Worm (Caenorhabditis elegans) whole organism, mixed stage, embryonic: ENCODE results near the gene K11H12.1.

Source experiments
- M03D4.4 ChIP-seq: sonication (generic microtip); optimal IDR thresholded peaks from 2 replicates; lab custom pipeline; 2017; ENCODE audit warnings: mild to moderate bottlenecking, missing genetic modification characterization, missing compliant biosample characterization
- bed-3 ChIP-seq: fragments of 200-800 bp; sonication (Bioruptor generic); optimal IDR thresholded peaks from 3 replicates; lab custom pipeline; 2018; ENCODE audit warnings: mild to moderate bottlenecking, missing genetic modification characterization, moderate library complexity, missing compliant biosample characterization
- blmp-1 ChIP-seq: fragments of 150-350 bp; optimal IDR thresholded peaks from 2 replicates; lab custom pipeline; 2014; ENCODE audit warnings: missing biosample characterization, missing genetic modification characterization
- ceh-39 ChIP-seq: fragments of 150-350 bp; optimal IDR thresholded peaks from 2 replicates; lab custom pipeline; 2014; ENCODE audit warnings: missing biosample characterization, missing genetic modification characterization
- ceh-43 ChIP-seq: fragments of 200-800 bp; sonication (Bioruptor generic); optimal IDR thresholded peaks from 2 replicates; lab custom pipeline; 2018; ENCODE audit warnings: mild to moderate bottlenecking, missing genetic modification characterization, moderate library complexity, missing compliant biosample characterization
- cnd-1 ChIP-seq: fragments of 200-800 bp; sonication (Bioruptor generic); optimal IDR thresholded peaks from 2 replicates; lab custom pipeline; 2018; ENCODE audit warnings: mild to moderate bottlenecking, missing genetic modification characterization, missing compliant biosample characterization
- drap-1 ChIP-seq: fragments of 200-800 bp; sonication (Bioruptor generic); optimal IDR thresholded peaks from 3 replicates; lab custom pipeline; 2018; ENCODE audit warnings: mild to moderate bottlenecking, missing genetic modification characterization, missing compliant biosample characterization
- elt-1 ChIP-seq: sonication (generic microtip); optimal IDR thresholded peaks from 2 replicates; lab custom pipeline; 2017; ENCODE audit warnings: missing genetic modification characterization, mild to moderate bottlenecking, missing compliant biosample characterization, antibody characterized with exemption, moderate library complexity, borderline replicate concordance; ENCODE audit not compliant: insufficient read depth
- elt-3 ChIP-seq: fragments of 150-350 bp; optimal IDR thresholded peaks from 2 replicates; lab custom pipeline; 2014; ENCODE audit warnings: missing biosample characterization, missing genetic modification characterization
- flh-1 ChIP-seq: fragments of 200-800 bp; sonication (Bioruptor generic); optimal IDR thresholded peaks from 2 replicates; lab custom pipeline; 2018; ENCODE audit warnings: mild to moderate bottlenecking, missing genetic modification characterization, moderate library complexity, missing compliant biosample characterization
- ham-2 ChIP-seq: fragments of 200-800 bp; sonication (Bioruptor generic); optimal IDR thresholded peaks from 2 replicates; lab custom pipeline; 2018; ENCODE audit warnings: mild to moderate bottlenecking, missing genetic modification characterization, missing compliant biosample characterization
- hlh-1 ChIP-seq: fragments of 150-350 bp; optimal IDR thresholded peaks from 2 replicates; lab custom pipeline; 2014; ENCODE audit warnings: missing biosample characterization, missing genetic modification reagents, missing genetic modification characterization
- lin-13 ChIP-seq: fragments of 150-350 bp; optimal IDR thresholded peaks from 2 replicates; lab custom pipeline; 2014; ENCODE audit warnings: missing biosample characterization, missing genetic modification characterization
- lsy-2 ChIP-seq: fragments of 150-350 bp; optimal IDR thresholded peaks from 2 replicates; lab custom pipeline; 2014; ENCODE audit warnings: missing biosample characterization, missing genetic modification characterization
- mab-5 ChIP-seq: fragments of 150-350 bp; optimal IDR thresholded peaks from 2 replicates; lab custom pipeline; 2014; ENCODE audit warnings: missing biosample characterization, missing genetic modification characterization
- mep-1 ChIP-seq: fragments of 150-350 bp; optimal IDR thresholded peaks from 2 replicates; lab custom pipeline; 2017; ENCODE audit warnings: missing biosample characterization, missing genetic modification reagents, missing genetic modification characterization, inconsistent platforms
- mls-2 ChIP-seq: sonication (generic microtip); optimal IDR thresholded peaks from 2 replicates; lab custom pipeline; 2016; ENCODE audit warnings: mild to moderate bottlenecking, missing genetic modification characterization, moderate library complexity, missing compliant biosample characterization
- nhr-12 ChIP-seq: fragments of 150-350 bp; optimal IDR thresholded peaks from 2 replicates; lab custom pipeline; 2014; ENCODE audit warnings: missing biosample characterization, missing genetic modification characterization
- nhr-2 ChIP-seq: fragments of 150-350 bp; optimal IDR thresholded peaks from 2 replicates; lab custom pipeline; 2014; ENCODE audit warnings: missing biosample characterization, missing genetic modification characterization
- nhr-237 ChIP-seq: fragments of 150-350 bp; optimal IDR thresholded peaks from 2 replicates; lab custom pipeline; 2014; ENCODE audit warnings: missing biosample characterization, missing genetic modification characterization
- nhr-28 ChIP-seq: fragments of 150-350 bp; optimal IDR thresholded peaks from 2 replicates; lab custom pipeline; 2014; ENCODE audit warnings: missing biosample characterization, missing genetic modification characterization
- nhr-76 ChIP-seq: sonication (generic microtip); optimal IDR thresholded peaks from 2 replicates; lab custom pipeline; 2017; ENCODE audit warnings: missing biosample characterization, missing genetic modification characterization
- pha-4 ChIP-seq: fragments of 150-350 bp; optimal IDR thresholded peaks from 2 replicates; lab custom pipeline; 2018; ENCODE audit warnings: missing biosample characterization, missing genetic modification reagents, missing genetic modification characterization
- sem-2 ChIP-seq: fragments of 200-800 bp; sonication (Bioruptor generic); optimal IDR thresholded peaks from 2 replicates; lab custom pipeline; 2018; ENCODE audit warnings: mild to moderate bottlenecking, missing genetic modification characterization, missing compliant biosample characterization
- snpc-4 ChIP-seq: fragments of 150-350 bp; optimal IDR thresholded peaks from 2 replicates; lab custom pipeline; 2014; ENCODE audit warnings: missing biosample characterization, missing genetic modification characterization
- sptf-1 ChIP-seq: sonication (generic microtip); optimal IDR thresholded peaks from 2 replicates; lab custom pipeline; 2017; ENCODE audit warnings: mild to moderate bottlenecking, missing genetic modification characterization, moderate library complexity, missing compliant biosample characterization
- tbx-8 ChIP-seq: fragments of 200-800 bp; sonication (Bioruptor generic); optimal IDR thresholded peaks from 2 replicates; lab custom pipeline; 2018; ENCODE audit warnings: mild to moderate bottlenecking, missing genetic modification characterization, moderate library complexity, missing compliant biosample characterization
- unc-120 ChIP-seq: sonication (generic microtip); optimal IDR thresholded peaks from 2 replicates; lab custom pipeline; 2017; ENCODE audit warnings: missing genetic modification characterization, missing compliant biosample characterization; ENCODE audit not compliant: poor library complexity, severe bottlenecking
- unc-39 ChIP-seq: fragments of 150-350 bp; optimal IDR thresholded peaks from 2 replicates; lab custom pipeline; 2014; ENCODE audit warnings: missing biosample characterization, missing genetic modification characterization
- unc-62 ChIP-seq: fragments of 150-350 bp; optimal IDR thresholded peaks from 2 replicates; lab custom pipeline; 2014; ENCODE audit warnings: missing biosample characterization, missing genetic modification reagents, missing genetic modification characterization
- zip-8 ChIP-seq: fragments of 150-350 bp; optimal IDR thresholded peaks from 2 replicates; lab custom pipeline; 2014; ENCODE audit warnings: missing biosample characterization, missing genetic modification characterization
- ztf-11 ChIP-seq: fragments of 150-350 bp; optimal IDR thresholded peaks from 2 replicates; lab custom pipeline; 2014; ENCODE audit warnings: missing biosample characterization, missing genetic modification characterization

The K11H12.1 gene

DNA sequence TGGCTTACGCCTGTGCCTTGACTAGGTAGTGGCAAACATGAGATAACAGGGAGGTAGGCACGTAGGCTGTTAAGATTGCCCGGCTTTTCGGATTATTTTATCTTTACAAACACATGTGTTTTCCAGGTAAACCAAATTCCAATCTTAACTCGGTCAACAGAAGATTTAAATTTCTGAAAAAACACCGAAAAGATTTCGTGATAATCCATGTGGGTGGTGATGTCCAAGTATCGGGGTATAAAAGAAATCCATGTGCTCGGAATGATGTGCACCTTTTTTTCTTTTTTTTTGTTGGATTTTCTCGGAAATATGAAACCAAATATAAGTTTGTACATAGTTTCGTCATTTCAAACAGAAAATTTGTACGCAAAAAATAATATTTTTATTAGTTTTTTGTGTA is 9.7 kb downstream of the K11H12.1 start:
- TF ChIP-seq nhr-12 (tag; lab: Kevin White, UChicago) = no peak
- no peak for TF ChIP-seq M03D4.4
- no peak for TF ChIP-seq blmp-1 (tag; lab: Kevin White, UChicago)
- no peak for TF ChIP-seq mls-2
- TF ChIP-seq unc-62 (GFP tag; lab: Kevin White, UChicago) = no peak
- TF ChIP-seq zip-8 (tag; lab: Kevin White, UChicago) = no peak
- no peak for TF ChIP-seq ztf-11 (tag; lab: Kevin White, UChicago)
- TF ChIP-seq sem-2 (GFP tag; lab: Kevin White, UChicago) = no peak
- TF ChIP-seq mep-1 (tag; lab: Kevin White, UChicago) = no peak

DNA sequence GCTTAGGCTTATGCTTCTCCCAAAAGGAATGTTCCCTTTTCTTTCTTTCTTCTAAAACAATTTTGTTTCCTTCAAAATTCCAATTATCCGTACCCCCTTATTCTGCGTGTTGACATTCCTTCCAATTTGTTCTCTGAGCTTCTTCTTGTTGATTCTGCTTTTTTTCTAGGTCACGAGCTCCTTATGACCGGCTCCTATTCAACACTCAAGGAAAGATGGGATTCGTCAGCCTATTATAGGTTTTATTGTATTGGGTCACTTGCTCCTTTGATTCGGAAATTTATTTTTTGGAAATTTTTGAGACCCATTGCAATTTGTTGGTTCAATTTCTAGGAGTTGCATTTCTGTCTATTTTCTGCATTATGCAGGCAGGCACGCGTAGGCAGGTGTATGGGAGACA is 14.1 kb downstream of the K11H12.1 start:
- TF ChIP-seq drap-1 (GFP tag; lab: Kevin White, UChicago) = no peak
- no peak for TF ChIP-seq ceh-39 (tag; lab: Kevin White, UChicago)
- no peak for TF ChIP-seq tbx-8 (GFP tag; lab: Kevin White, UChicago)
- no peak for TF ChIP-seq unc-39 (tag; lab: Kevin White, UChicago)
- TF ChIP-seq elt-1 (tag; lab: Kevin White, UChicago) = no peak
- TF ChIP-seq lsy-2 (tag; lab: Kevin White, UChicago) = no peak
- TF ChIP-seq mls-2 = no peak
- no peak for TF ChIP-seq mab-5 (tag; lab: Kevin White, UChicago)
- TF ChIP-seq cnd-1 (tag; lab: Kevin White, UChicago) = no peak
- TF ChIP-seq bed-3 (GFP tag; lab: Kevin White, UChicago) = no peak
- TF ChIP-seq sptf-1 = no peak
- no peak for TF ChIP-seq elt-3
- TF ChIP-seq lin-13 = no peak
- no peak for TF ChIP-seq ham-2 (GFP tag; lab: Kevin White, UChicago)
- TF ChIP-seq M03D4.4 = no peak

DNA sequence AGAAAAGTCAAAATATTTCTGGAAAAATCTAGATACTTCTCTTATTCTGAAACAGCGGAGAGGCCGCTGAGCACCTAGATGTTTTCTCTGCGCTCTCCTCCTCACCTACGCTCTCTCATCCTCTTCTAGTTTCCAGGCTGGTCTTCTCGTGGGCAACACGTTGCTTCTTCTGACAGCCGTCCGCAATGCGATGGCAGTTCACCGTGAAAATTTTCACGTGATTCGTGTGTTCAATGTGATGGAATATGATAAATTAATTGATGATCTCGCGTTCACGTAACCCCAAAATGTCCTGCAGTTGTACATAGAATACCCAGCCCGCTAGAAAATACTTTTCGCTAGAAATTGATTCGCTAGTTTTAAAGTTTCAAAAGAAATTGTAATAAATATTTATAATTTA is 19.7 kb downstream of the K11H12.1 start:
- no peak for TF ChIP-seq zip-8 (tag; lab: Kevin White, UChicago)
- TF ChIP-seq nhr-76 (tag; lab: Kevin White, UChicago) = no peak
- no peak for TF ChIP-seq unc-120
- no peak for TF ChIP-seq mab-5 (tag; lab: Kevin White, UChicago)
- TF ChIP-seq drap-1 (GFP tag; lab: Kevin White, UChicago) = no peak
- no peak for TF ChIP-seq elt-3
- TF ChIP-seq nhr-12 (tag; lab: Kevin White, UChicago) = no peak
- TF ChIP-seq elt-1 (tag; lab: Kevin White, UChicago) = no peak
- no peak for TF ChIP-seq nhr-237 (tag; lab: Kevin White, UChicago)
- no peak for TF ChIP-seq ham-2 (GFP tag; lab: Kevin White, UChicago)

DNA sequence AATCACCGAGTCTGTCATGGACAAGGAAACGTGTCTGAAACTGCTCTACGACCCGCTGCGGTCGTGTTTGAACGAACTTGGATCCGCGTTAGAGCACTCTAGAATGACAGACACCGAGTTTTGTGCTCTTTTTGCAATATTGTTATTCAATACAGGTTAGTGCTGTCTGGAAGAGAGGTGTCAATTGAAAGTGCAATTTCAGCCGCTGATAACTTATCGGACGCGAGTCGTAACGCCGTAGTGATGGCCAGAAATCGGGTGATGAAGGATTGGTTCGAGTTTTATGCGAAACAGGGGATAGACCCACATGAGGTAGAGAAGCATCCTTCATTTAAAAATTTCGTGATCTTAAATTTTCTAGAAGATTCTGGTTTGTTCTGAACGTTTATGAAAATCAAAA is 21.4 kb downstream of the K11H12.1 start:
- no peak for TF ChIP-seq M03D4.4
- TF ChIP-seq pha-4 (tag; lab: Kevin White, UChicago) = no peak
- no peak for TF ChIP-seq hlh-1 (tag; lab: Kevin White, UChicago)
- no peak for TF ChIP-seq elt-3
- TF ChIP-seq mab-5 (tag; lab: Kevin White, UChicago) = no peak
- TF ChIP-seq ztf-11 (tag; lab: Kevin White, UChicago) = no peak
- TF ChIP-seq nhr-12 (tag; lab: Kevin White, UChicago) = no peak
- TF ChIP-seq snpc-4 = no peak
- TF ChIP-seq tbx-8 (GFP tag; lab: Kevin White, UChicago) = no peak
- TF ChIP-seq flh-1 (GFP tag; lab: Kevin White, UChicago) = no peak
- no peak for TF ChIP-seq blmp-1 (tag; lab: Kevin White, UChicago)
- TF ChIP-seq ham-2 (GFP tag; lab: Kevin White, UChicago) = no peak
- no peak for TF ChIP-seq lin-13
- TF ChIP-seq drap-1 (GFP tag; lab: Kevin White, UChicago) = no peak
- no peak for TF ChIP-seq nhr-76 (tag; lab: Kevin White, UChicago)
- TF ChIP-seq ceh-43 = no peak
- no peak for TF ChIP-seq cnd-1 (tag; lab: Kevin White, UChicago)
- no peak for TF ChIP-seq unc-39 (tag; lab: Kevin White, UChicago)
- no peak for TF ChIP-seq unc-62 (GFP tag; lab: Kevin White, UChicago)
- TF ChIP-seq elt-1 (tag; lab: Kevin White, UChicago) = no peak

DNA sequence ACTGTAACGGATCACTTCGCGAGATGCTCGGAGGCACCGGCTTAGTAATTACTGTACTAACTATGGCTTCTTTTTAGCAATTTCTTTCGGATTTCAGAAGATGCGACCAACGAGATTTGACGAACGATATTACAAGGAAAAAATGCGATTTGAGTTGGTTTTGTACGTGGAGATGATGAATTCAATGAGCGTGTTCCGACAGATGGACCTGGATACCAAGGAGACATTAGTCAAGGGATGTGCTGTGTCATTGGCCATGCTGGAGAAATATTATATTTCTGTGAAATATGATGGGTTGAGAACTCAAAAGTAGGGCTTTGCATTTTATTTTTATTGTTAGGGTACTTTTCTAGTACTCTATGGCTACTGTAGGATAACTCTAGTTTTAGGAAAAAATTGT is 22.6 kb downstream of the K11H12.1 start:
- TF ChIP-seq unc-62 (GFP tag; lab: Kevin White, UChicago) (no peak), hlh-1 (tag; lab: Kevin White, UChicago) (no peak), drap-1 (GFP tag; lab: Kevin White, UChicago) (no peak), mls-2 (no peak), pha-4 (tag; lab: Kevin White, UChicago) (no peak), ham-2 (GFP tag; lab: Kevin White, UChicago) (no peak), unc-39 (tag; lab: Kevin White, UChicago) (no peak), zip-8 (tag; lab: Kevin White, UChicago) (no peak), mab-5 (tag; lab: Kevin White, UChicago) (no peak), ztf-11 (tag; lab: Kevin White, UChicago) (no peak), lsy-2 (tag; lab: Kevin White, UChicago) (no peak), sem-2 (GFP tag; lab: Kevin White, UChicago) (no peak), sptf-1 (no peak), nhr-28 (no peak), mep-1 (tag; lab: Kevin White, UChicago) (no peak), nhr-2 (tag; lab: Kevin White, UChicago) (no peak), tbx-8 (GFP tag; lab: Kevin White, UChicago) (no peak)
- TF ChIP-seq, all 35 proteins: peak for 0
